Fruit fly (Drosophila melanogaster): Measurements from ENCODE around the gene tomboy20.

- TF ChIP-seq CG10348 (GFP tag; IDR thresholded peaks at IDR 0.05) (no peak), rn (GFP tag; IDR thresholded peaks at IDR 0.05) (no peak), gl (tag; optimal IDR thresholded peaks at IDR 0.05) (no peak), EcR (GFP tag; optimal IDR thresholded peaks at IDR 0.05) (no peak), Pif1A (GFP tag; optimal IDR thresholded peaks at IDR 0.05) (no peak), CG14655 (GFP tag; optimal IDR thresholded peaks at IDR 0.05) (no peak), CG32121 (GFP tag; IDR thresholded peaks at IDR 0.05) (no peak), CG13204 (GFP tag; optimal IDR thresholded peaks at IDR 0.05) (peak; percentile 14), fd96Ca (GFP tag; IDR thresholded peaks at IDR 0.05) (no peak), Pif1B (GFP tag; optimal IDR thresholded peaks at IDR 0.05) (no peak), CG4496 (GFP tag; IDR thresholded peaks at IDR 0.05) (no peak), CG8159 (tag; optimal IDR thresholded peaks at IDR 0.05) (no peak), D1 (tag; optimal IDR thresholded peaks at IDR 0.05) (no peak)
Measured at dm6 chr3R:10686307-10687094, 49.3 kb downstream of the tomboy20 start, which contains the start of gene Skel.

Data from whole organism, pupa.